Fruit fly (Drosophila melanogaster) whole organism, larva: ENCODE data around the gene CG13367.
A peak's percentile ranks its signal among the peaks of the same experiment; 100 is the strongest.

Source experiments
- noc ChIP-seq: fragments of 200-800 bp; sonication (Bioruptor generic); optimal IDR thresholded peaks from 3 replicates; lab custom pipeline; 2019; ENCODE audit warnings: missing biosample characterization, mild to moderate bottlenecking, missing genetic modification characterization, moderate library complexity

CG13367 gene

dm6 chrX:635495-636142 is 8.9 kb upstream of the CG13367 start, which contains the start of gene Dredd:
Gene Dredd (minus strand): TSS chrX:635545.
- TF ChIP-seq noc (tag; lab: Kevin White, UChicago) = no peak

- TF ChIP-seq noc (tag; lab: Kevin White, UChicago) = no peak
Observed at dm6 chrX:636606-637530, 7.7 kb upstream of the CG13367 start.

dm6 chrX:646395-647009 is 1.9 kb downstream of the CG13367 start:
- no peak for TF ChIP-seq noc (tag; lab: Kevin White, UChicago)

- TF ChIP-seq noc (tag; lab: Kevin White, UChicago) = no peak
Observed at dm6 chrX:647056-647627, 2.6 kb downstream of the CG13367 start, which contains the start of gene Roc1a. Gene Roc1a (plus strand): TSS chrX:647304.

dm6 chrX:654221-654620 is 9.7 kb downstream of the CG13367 start:
- TF ChIP-seq noc (tag; lab: Kevin White, UChicago) = no peak

dm6 chrX:654949-655348 is 10.4 kb downstream of the CG13367 start:
- peak; percentile 91 for TF ChIP-seq noc (tag; lab: Kevin White, UChicago)

dm6 chrX:655492-656379 is 11.2 kb downstream of the CG13367 start, which contains the start of the genes Hmt4-20 and SkpA:
Gene Hmt4-20 (minus strand): TSS chrX:656033.
Gene SkpA (plus strand): TSS chrX:656114.
- peak; percentile 29 for TF ChIP-seq noc (tag; lab: Kevin White, UChicago)

dm6 chrX:656380-656925 is 11.9 kb downstream of the CG13367 start:
- no peak for TF ChIP-seq noc (tag; lab: Kevin White, UChicago)

dm6 chrX:658021-658420 is 13.5 kb downstream of the CG13367 start:
- TF ChIP-seq noc (tag; lab: Kevin White, UChicago) = no peak

- no peak for TF ChIP-seq noc (tag; lab: Kevin White, UChicago)
Observed at dm6 chrX:678503-678902, 33.9 kb downstream of the CG13367 start.

dm6 chrX:686437-686972 is 41.9 kb downstream of the CG13367 start, which contains the start of gene sdk:
Gene sdk (plus strand): TSS chrX:686834.
- peak; percentile 90 for TF ChIP-seq noc (tag; lab: Kevin White, UChicago)

- no peak for TF ChIP-seq noc (tag; lab: Kevin White, UChicago)
Observed at dm6 chrX:687330-688078, 42.9 kb downstream of the CG13367 start.
